Worm (Caenorhabditis elegans): Measurements from ENCODE around the gene par-3.
A peak's percentile ranks its signal among the peaks of the same experiment; 100 is the strongest.

The par-3 gene

DNA sequence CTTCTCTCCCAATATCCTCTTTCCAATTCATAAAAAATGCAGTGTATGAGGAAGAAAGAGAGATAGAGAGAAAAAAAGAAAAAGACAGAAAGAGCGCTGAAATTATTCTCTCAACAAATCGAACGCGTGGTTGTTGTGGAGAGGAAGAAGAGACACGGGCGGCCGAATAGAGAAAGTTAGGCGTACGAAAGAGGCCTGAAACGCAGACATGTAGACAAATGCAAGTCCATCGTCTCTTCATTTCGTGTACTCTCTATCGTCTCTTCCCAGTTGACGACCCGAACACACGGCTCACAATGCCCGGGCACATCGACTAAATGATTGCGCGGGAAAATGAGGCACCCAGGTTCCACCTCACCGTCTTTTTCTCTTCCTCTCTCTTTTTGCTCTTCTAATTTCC, 42.8 kb upstream of the par-3 start:
- TF ChIP-seq zip-4 (GFP tag; optimal IDR thresholded peaks at IDR 0.05) (no peak), tlp-1 (tag; optimal IDR thresholded peaks at IDR 0.05) (no peak), vab-15 (tag; optimal IDR thresholded peaks at IDR 0.05) (no peak), C16A3.4 (tag; optimal IDR thresholded peaks at IDR 0.05) (no peak), nhr-11 (tag; optimal IDR thresholded peaks at IDR 0.05) (peak; percentile 30), ces-1 (GFP tag; optimal IDR thresholded peaks at IDR 0.05) (no peak), lin-39 (tag; optimal IDR thresholded peaks at IDR 0.05) (no peak), lin-14 (GFP tag; optimal IDR thresholded peaks at IDR 0.05) (peak; percentile 98), unc-62 (GFP tag; optimal IDR thresholded peaks at IDR 0.05) (no peak), ceh-90 (tag; optimal IDR thresholded peaks at IDR 0.05) (no peak), ztf-11 (tag; optimal IDR thresholded peaks at IDR 0.05) (no peak), fkh-8 (tag; optimal IDR thresholded peaks at IDR 0.05) (peak; percentile 90), nhr-85 (tag) (peak; percentile 66), lsy-2 (tag; optimal IDR thresholded peaks at IDR 0.05) (peak; percentile 55 to 64), nhr-19 (GFP tag; conservative IDR thresholded peaks at IDR 0.05) (peak; percentile 44), lin-35 (GFP tag; optimal IDR thresholded peaks at IDR 0.05) (peak; percentile 62 to 67), nhr-71 (tag; optimal IDR thresholded peaks at IDR 0.05) (peak; percentile 78), nhr-77 (tag; optimal IDR thresholded peaks at IDR 0.05) (peak; percentile 59), aha-1 (tag; optimal IDR thresholded peaks at IDR 0.05) (no peak), snpc-4 (tag; optimal IDR thresholded peaks at IDR 0.05) (peak; percentile 40), lir-3 (tag; optimal IDR thresholded peaks at IDR 0.05; ENCODE audit: poor library complexity) (no peak), nhr-237 (tag; optimal IDR thresholded peaks at IDR 0.05) (no peak), F16B12.6 (tag; optimal IDR thresholded peaks at IDR 0.05) (no peak), pag-3 (tag; optimal IDR thresholded peaks at IDR 0.05; ENCODE audit: borderline replicate concordance, insufficient read depth) (no peak), C34B4.2 (tag; optimal IDR thresholded peaks at IDR 0.05) (no peak), lin-15B (tag; optimal IDR thresholded peaks at IDR 0.05) (no peak), lin-13 (GFP tag; optimal IDR thresholded peaks at IDR 0.05) (no peak), grh-1 (GFP tag; IDR thresholded peaks at IDR 0.05) (no peak), egl-13 (tag; optimal IDR thresholded peaks at IDR 0.05) (peak; percentile 70), jun-1 (tag; optimal IDR thresholded peaks at IDR 0.05) (peak; percentile 63), sox-4 (tag; optimal IDR thresholded peaks at IDR 0.05) (no peak), Y116A8C.19 (tag; optimal IDR thresholded peaks at IDR 0.05; ENCODE audit: borderline replicate concordance) (no peak), dpl-1 (GFP tag; optimal IDR thresholded peaks at IDR 0.05) (peak; percentile 2 to 26 (median 12)), elt-2 (tag; optimal IDR thresholded peaks at IDR 0.05) (peak; percentile 30), xbp-1 (tag; optimal IDR thresholded peaks at IDR 0.05) (peak; percentile 30), swsn-7 (tag; optimal IDR thresholded peaks at IDR 0.05) (peak; percentile 63), nhr-20 (tag; optimal IDR thresholded peaks at IDR 0.05) (peak; percentile 62), nhr-28 (tag; optimal IDR thresholded peaks at IDR 0.05) (no peak), pax-3 (tag; optimal IDR thresholded peaks at IDR 0.05) (peak; percentile 22), nhr-12 (tag; optimal IDR thresholded peaks at IDR 0.05) (no peak), mep-1 (tag; optimal IDR thresholded peaks at IDR 0.05) (peak; percentile 24), fkh-4 (tag; optimal IDR thresholded peaks at IDR 0.05; ENCODE audit: borderline replicate concordance) (no peak), nhr-90 (tag; optimal IDR thresholded peaks at IDR 0.05; ENCODE audit: poor library complexity) (peak; percentile 2), ceh-8 (GFP tag; optimal IDR thresholded peaks at IDR 0.05) (no peak), snu-23 (GFP tag; optimal IDR thresholded peaks at IDR 0.05) (peak; percentile 69), hlh-4 (tag; optimal IDR thresholded peaks at IDR 0.05) (no peak), efl-3 (GFP tag; optimal IDR thresholded peaks at IDR 0.05) (no peak), ztf-4 (tag; optimal IDR thresholded peaks at IDR 0.05) (peak; percentile 33), aly-2 (tag; optimal IDR thresholded peaks at IDR 0.05) (no peak), ama-1 (optimal IDR thresholded peaks at IDR 0.05) (no peak), mab-9 (GFP tag; IDR thresholded peaks at IDR 0.05) (no peak), sup-37 (GFP tag; optimal IDR thresholded peaks at IDR 0.05) (no peak), ceh-88 (GFP tag; IDR thresholded peaks at IDR 0.05) (no peak; the same call in 1 of the 2 replicates), unc-30 (tag; optimal IDR thresholded peaks at IDR 0.05) (no peak)
